Worm (Caenorhabditis elegans): ENCODE results near the gene ugt-53.
A peak's percentile ranks its signal among the peaks of the same experiment; 100 is the strongest.

Gene ugt-53

DNA sequence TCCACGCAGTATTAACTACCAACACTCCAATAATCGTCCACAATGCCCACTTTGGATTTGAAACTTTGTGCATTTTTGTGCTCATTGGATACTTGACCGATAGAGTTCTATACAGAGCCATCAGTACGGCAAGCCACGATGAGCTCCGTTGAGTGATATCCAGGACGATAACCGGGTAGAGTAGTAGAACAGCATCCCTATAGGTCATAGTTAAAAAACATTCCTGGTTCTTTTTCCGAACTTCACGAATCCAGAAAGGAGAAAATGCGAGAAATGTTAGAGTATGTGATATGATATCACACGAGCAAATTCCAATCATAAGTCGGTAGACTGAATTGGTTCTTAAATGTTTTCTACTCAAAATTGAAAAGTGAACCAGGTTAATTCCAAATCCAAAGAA, 39.1 kb downstream of the ugt-53 start:
- TF ChIP-seq dve-1 (tag; optimal IDR thresholded peaks at IDR 0.05; ENCODE audit: insufficient read depth) (no peak), aha-1 (tag) (peak; percentile 93)

DNA sequence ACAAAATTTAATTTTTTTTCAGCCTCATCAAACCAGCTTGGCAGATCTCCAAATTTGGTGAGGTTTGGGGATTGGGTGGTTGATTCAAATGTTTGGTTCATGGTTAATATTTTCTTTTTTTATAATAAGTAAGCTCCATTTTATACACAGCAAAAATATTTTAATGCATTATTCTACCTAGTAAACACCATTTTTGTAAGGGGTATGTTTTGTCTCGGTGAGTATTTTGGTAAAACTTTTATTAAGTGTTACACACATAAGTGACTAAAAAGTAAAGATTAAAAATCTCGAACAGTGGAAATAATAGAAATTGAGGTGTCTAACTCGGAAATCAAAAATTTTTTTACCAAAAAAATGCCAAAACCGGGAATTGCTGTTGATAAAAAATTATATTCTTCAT, 39.5 kb downstream of the ugt-53 start, which contains the start of gene srw-4:
srw-4 (minus strand) TSS at position 101 of the 400 bp plus-strand sequence.
- no peak for TF ChIP-seq cey-2 (tag; optimal IDR thresholded peaks at IDR 0.05; ENCODE audit: borderline replicate concordance, insufficient read depth)
- no peak for TF ChIP-seq T20F7.1 (GFP tag; optimal IDR thresholded peaks at IDR 0.05)
- no peak for TF ChIP-seq lim-7 (GFP tag; IDR thresholded peaks at IDR 0.05)
- no peak for TF ChIP-seq snpc-4 (tag; optimal IDR thresholded peaks at IDR 0.05)
- TF ChIP-seq R02D3.7 (tag; optimal IDR thresholded peaks at IDR 0.05), result no peak
- no peak for TF ChIP-seq egl-27 (tag; optimal IDR thresholded peaks at IDR 0.05)
- no peak for TF ChIP-seq ZK337.2 (GFP tag; IDR thresholded peaks at IDR 0.05)
- TF ChIP-seq lin-39 (tag; optimal IDR thresholded peaks at IDR 0.05), result no peak

DNA sequence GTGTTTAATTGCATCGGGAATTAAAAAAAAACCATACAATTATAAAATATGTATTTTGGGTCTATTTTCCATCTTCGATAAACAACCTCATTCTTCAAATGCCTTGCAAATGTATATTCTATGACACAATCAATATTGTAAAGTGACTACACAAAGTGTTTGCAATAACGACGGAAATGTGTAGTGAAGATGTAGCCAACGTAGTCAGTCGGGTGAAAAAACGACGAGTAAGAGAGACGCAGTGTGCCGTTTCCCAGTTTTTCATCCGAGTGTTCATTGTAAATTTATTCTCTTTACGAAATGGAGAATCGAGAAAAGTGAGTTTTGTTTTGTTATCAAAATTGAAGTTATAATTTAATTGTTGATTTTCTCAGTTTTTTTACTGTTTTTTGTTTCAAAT, 42.8 kb downstream of the ugt-53 start, which contains the start of gene F37B4.15:
F37B4.15 (plus strand) TSS at position 301 of the 400 bp plus-strand sequence.
- TF ChIP-seq nhr-41 (GFP tag; IDR thresholded peaks at IDR 0.05) (no peak), nhr-28 (tag; optimal IDR thresholded peaks at IDR 0.05) (peak; percentile 23)

ce11 chrV:2892976-2893375, 43.8 kb downstream of the ugt-53 start, which contains the start of gene srh-127:
Gene srh-127 (plus strand): TSS chrV:2893276.
- no peak for TF ChIP-seq daf-12 (tag; optimal IDR thresholded peaks at IDR 0.05)
- no peak for TF ChIP-seq mep-1 (tag; optimal IDR thresholded peaks at IDR 0.05)
- no peak for TF ChIP-seq dmd-9 (GFP tag; IDR thresholded peaks at IDR 0.05)
- no peak for TF ChIP-seq Y75B8A.6 (GFP tag; IDR thresholded peaks at IDR 0.05)
- TF ChIP-seq ceh-32 (tag; optimal IDR thresholded peaks at IDR 0.05; ENCODE audit: poor library complexity), result no peak
- TF ChIP-seq F26F4.8 (GFP tag; conservative IDR thresholded peaks at IDR 0.05), result no peak
- no peak for TF ChIP-seq unc-62 (GFP tag; optimal IDR thresholded peaks at IDR 0.05 in 1 of 2)
- no peak for TF ChIP-seq unc-62 (tag; optimal IDR thresholded peaks at IDR 0.05)
- no peak for TF ChIP-seq lsy-2 (tag; optimal IDR thresholded peaks at IDR 0.05)
- no peak for TF ChIP-seq lin-38 (GFP tag; IDR thresholded peaks at IDR 0.05)
- TF ChIP-seq nhr-11 (tag; optimal IDR thresholded peaks at IDR 0.05), result no peak
- no peak for TF ChIP-seq Y5F2A.4 (GFP tag; optimal IDR thresholded peaks at IDR 0.05)
- no peak for TF ChIP-seq egl-43 (GFP tag; IDR thresholded peaks at IDR 0.05)

DNA sequence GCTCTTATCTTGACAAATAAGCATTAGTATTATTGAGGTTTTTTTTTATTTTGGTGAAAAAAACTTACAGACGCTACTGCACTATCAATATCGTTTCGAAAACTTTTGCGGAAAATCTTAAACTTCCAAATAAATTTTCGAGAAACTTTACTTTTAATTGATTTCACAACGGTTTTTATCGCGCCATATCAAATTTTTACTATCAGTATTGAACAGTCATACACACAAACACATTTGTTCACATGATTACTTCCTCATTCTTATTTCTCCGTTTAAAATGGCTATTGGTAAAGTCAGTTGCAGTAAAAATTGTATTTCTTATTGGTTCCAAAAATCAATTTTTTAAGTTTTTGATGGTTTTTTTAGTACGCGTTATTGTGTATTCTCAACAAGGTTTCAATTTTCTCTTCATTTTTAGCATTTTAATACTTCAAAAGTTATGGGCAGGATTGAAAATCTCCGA, 47.1 kb downstream of the ugt-53 start, which contains the start of gene pals-32:
pals-32 (plus strand) TSS at position 413 of the 463 bp plus-strand sequence.
- TF ChIP-seq ceh-28 (tag; optimal IDR thresholded peaks at IDR 0.05) (no peak), nhr-25 (tag; optimal IDR thresholded peaks at IDR 0.05; ENCODE audit: borderline replicate concordance, insufficient read depth) (no peak), mep-1 (tag; optimal IDR thresholded peaks at IDR 0.05) (no peak), egl-27 (tag; optimal IDR thresholded peaks at IDR 0.05) (no peak), dve-1 (tag; optimal IDR thresholded peaks at IDR 0.05; ENCODE audit: insufficient read depth) (no peak), mxl-2 (GFP tag; conservative IDR thresholded peaks at IDR 0.05) (no peak), lir-3 (tag; optimal IDR thresholded peaks at IDR 0.05) (no peak), daf-16 (GFP tag; optimal IDR thresholded peaks at IDR 0.05) (no peak), daf-16 (tag; optimal IDR thresholded peaks at IDR 0.05) (peak; percentile 62), ceh-62 (tag; optimal IDR thresholded peaks at IDR 0.05) (no peak), mdt-29 (GFP tag; IDR thresholded peaks at IDR 0.05) (no peak), nhr-48 (tag; optimal IDR thresholded peaks at IDR 0.05) (no peak), spr-1 (tag; optimal IDR thresholded peaks at IDR 0.05) (no peak), nhr-102 (tag; optimal IDR thresholded peaks at IDR 0.05) (no peak), Y48G9A.11 (GFP tag; IDR thresholded peaks at IDR 0.05) (no peak), nhr-28 (tag; optimal IDR thresholded peaks at IDR 0.05) (peak; percentile 55), zag-1 (tag; optimal IDR thresholded peaks at IDR 0.05) (no peak), F26F4.8 (GFP tag; conservative IDR thresholded peaks at IDR 0.05) (no peak), nhr-237 (tag; optimal IDR thresholded peaks at IDR 0.05) (no peak), pqm-1 (tag; optimal IDR thresholded peaks at IDR 0.05) (peak; percentile 69), hif-1 (tag; optimal IDR thresholded peaks at IDR 0.05) (no peak)

All from whole organism, L4 larva.